Worm (Caenorhabditis elegans) whole organism, L2 larva: Measurements from ENCODE around the gene E02H9.13.

Experiments used
- C34F6.9 ChIP-seq: fragments of 150-350 bp; optimal IDR thresholded peaks from 2 replicates; lab custom pipeline; 2014; ENCODE audit warnings: missing biosample characterization, missing genetic modification characterization
- F13H6.1 ChIP-seq: sonication (generic microtip); optimal IDR thresholded peaks from 2 replicates; lab custom pipeline; 2016; ENCODE audit warnings: missing genetic modification characterization, missing compliant biosample characterization
- R02D3.7 ChIP-seq: fragments of 150-350 bp; optimal IDR thresholded peaks from 2 replicates; lab custom pipeline; 2014; ENCODE audit warnings: missing biosample characterization, missing genetic modification characterization
- ZK546.5 ChIP-seq: sonication (generic microtip); optimal IDR thresholded peaks from 2 replicates; lab custom pipeline; 2017; ENCODE audit warnings: missing biosample characterization, missing genetic modification characterization
- aly-2 ChIP-seq: fragments of 150-350 bp; optimal IDR thresholded peaks from 2 replicates; lab custom pipeline; 2014; ENCODE audit warnings: missing biosample characterization, missing genetic modification characterization
- ama-1 ChIP-seq: fragments of 150-350 bp; optimal IDR thresholded peaks from 2 replicates; lab custom pipeline; 2018; ENCODE audit warnings: inconsistent platforms
- blmp-1 ChIP-seq: sonication (generic microtip); optimal IDR thresholded peaks from 2 replicates; lab custom pipeline; 2017; ENCODE audit warnings: missing genetic modification characterization, mild to moderate bottlenecking, missing compliant biosample characterization, antibody characterized with exemption, moderate library complexity; ENCODE audit not compliant: insufficient read depth
- ceh-82 ChIP-seq: fragments of 150-350 bp; optimal IDR thresholded peaks from 2 replicates; lab custom pipeline; 2014; ENCODE audit warnings: missing biosample characterization, missing genetic modification characterization
- crh-2 ChIP-seq: sonication (generic microtip); optimal IDR thresholded peaks from 2 replicates; lab custom pipeline; 2017; ENCODE audit warnings: missing biosample characterization, missing genetic modification characterization
- dmd-4 ChIP-seq: sonication (generic microtip); optimal IDR thresholded peaks from 2 replicates; lab custom pipeline; 2017; ENCODE audit warnings: missing biosample characterization, missing genetic modification characterization
- egl-27 ChIP-seq: sonication (generic microtip); optimal IDR thresholded peaks from 3 replicates; lab custom pipeline; 2017; ENCODE audit warnings: missing biosample characterization, missing genetic modification reagents, missing genetic modification characterization
- elt-1 ChIP-seq: fragments of 150-350 bp; optimal IDR thresholded peaks from 2 replicates; lab custom pipeline; 2014; ENCODE audit warnings: missing biosample characterization, missing genetic modification characterization
- elt-3 ChIP-seq: sonication (generic microtip); optimal IDR thresholded peaks from 2 replicates; lab custom pipeline; 2017; ENCODE audit warnings: missing biosample characterization, missing genetic modification characterization
- fos-1 ChIP-seq: fragments of 150-350 bp; optimal IDR thresholded peaks from 2 replicates; lab custom pipeline; 2014; ENCODE audit warnings: missing biosample characterization, missing genetic modification characterization
- gmeb-1 ChIP-seq: fragments of 150-350 bp; optimal IDR thresholded peaks from 2 replicates; lab custom pipeline; 2014; ENCODE audit warnings: missing biosample characterization, missing genetic modification characterization
- lin-11 ChIP-seq: fragments of 150-350 bp; sonication (generic microtip); optimal IDR thresholded peaks from 2 replicates; lab custom pipeline; 2014; ENCODE audit warnings: missing biosample characterization, missing genetic modification characterization, inconsistent platforms, mixed read lengths
- lin-13 ChIP-seq: fragments of 150-350 bp; optimal IDR thresholded peaks from 2 replicates; lab custom pipeline; 2014; ENCODE audit warnings: missing biosample characterization, missing genetic modification reagents, missing genetic modification characterization
- lsy-2 ChIP-seq, 2 experiments: fragments of 150-350 bp in 1 of 2; sonication (generic microtip) in 1 of 2; optimal IDR thresholded peaks; 2 replicates each; lab custom pipeline; 2014 to 2017; ENCODE audit warnings: missing biosample characterization in 2 of 2, missing genetic modification characterization in 2 of 2
- nhr-10 ChIP-seq: sonication (generic microtip); optimal IDR thresholded peaks from 2 replicates; lab custom pipeline; 2017; ENCODE audit warnings: missing biosample characterization, missing genetic modification characterization
- nhr-11 ChIP-seq: fragments of 150-350 bp; optimal IDR thresholded peaks from 2 replicates; lab custom pipeline; 2014; ENCODE audit warnings: missing biosample characterization, missing genetic modification characterization
- nhr-12 ChIP-seq: fragments of 150-350 bp; optimal IDR thresholded peaks from 2 replicates; lab custom pipeline; 2014; ENCODE audit warnings: missing biosample characterization, missing genetic modification characterization
- nhr-129 ChIP-seq: fragments of 150-350 bp; optimal IDR thresholded peaks from 2 replicates; lab custom pipeline; 2014; ENCODE audit warnings: missing biosample characterization, missing genetic modification characterization
- nhr-21 ChIP-seq: fragments of 150-350 bp; optimal IDR thresholded peaks from 2 replicates; lab custom pipeline; 2014; ENCODE audit warnings: missing biosample characterization, missing genetic modification characterization
- nhr-237 ChIP-seq: fragments of 150-350 bp; optimal IDR thresholded peaks from 2 replicates; lab custom pipeline; 2014; ENCODE audit warnings: missing biosample characterization, missing genetic modification characterization
- nhr-25 ChIP-seq: fragments of 150-350 bp; sonication (generic microtip); optimal IDR thresholded peaks from 3 replicates; lab custom pipeline; 2014; ENCODE audit warnings: missing biosample characterization, missing genetic modification characterization
- nhr-77 ChIP-seq: fragments of 150-350 bp; optimal IDR thresholded peaks from 2 replicates; lab custom pipeline; 2014; ENCODE audit warnings: missing biosample characterization, missing genetic modification characterization
- peb-1 ChIP-seq: fragments of 150-350 bp; optimal IDR thresholded peaks from 2 replicates; lab custom pipeline; 2014; ENCODE audit warnings: missing biosample characterization, missing genetic modification characterization
- sem-4 ChIP-seq: fragments of 150-350 bp; optimal IDR thresholded peaks from 2 replicates; lab custom pipeline; 2014; ENCODE audit warnings: missing biosample characterization, missing genetic modification reagents, missing genetic modification characterization
- skn-1 ChIP-seq: sonication (generic microtip); optimal IDR thresholded peaks from 2 replicates; lab custom pipeline; 2017; ENCODE audit warnings: missing biosample characterization, missing genetic modification characterization
- sma-9 ChIP-seq, 2 experiments: fragments of 150-350 bp in 1 of 2; sonication (generic microtip) in 1 of 2; optimal IDR thresholded peaks; 2 replicates each; lab custom pipeline; 2014 to 2016; ENCODE audit warnings: missing genetic modification characterization in 2 of 2, mild to moderate bottlenecking in 1 of 2, missing biosample characterization in 1 of 2, missing compliant biosample characterization in 1 of 2, missing genetic modification reagents in 1 of 2, moderate library complexity in 1 of 2
- unc-39 ChIP-seq: fragments of 150-350 bp; optimal IDR thresholded peaks from 2 replicates; lab custom pipeline; 2014; ENCODE audit warnings: missing biosample characterization, missing genetic modification characterization
- unc-55 ChIP-seq: fragments of 150-350 bp; sonication (generic microtip); optimal IDR thresholded peaks from 3 replicates; lab custom pipeline; 2014; ENCODE audit warnings: missing biosample characterization, missing genetic modification reagents, missing genetic modification characterization
- unc-62 ChIP-seq: fragments of 150-350 bp; optimal IDR thresholded peaks from 2 replicates; lab custom pipeline; 2014; ENCODE audit warnings: missing biosample characterization, missing genetic modification reagents, missing genetic modification characterization
- zag-1 ChIP-seq: fragments of 150-350 bp; optimal IDR thresholded peaks from 2 replicates; lab custom pipeline; 2014; ENCODE audit warnings: missing biosample characterization, missing genetic modification characterization
- ztf-1 ChIP-seq: fragments of 200-800 bp; sonication (Bioruptor generic); conservative IDR thresholded peaks from 2 replicates; pipeline ENCODE4 v1.3.6; 2022; ENCODE audit warnings: missing genetic modification characterization, missing compliant biosample characterization
- ztf-11 ChIP-seq: sonication (generic microtip); optimal IDR thresholded peaks from 2 replicates; lab custom pipeline; 2017; ENCODE audit warnings: missing biosample characterization, missing genetic modification characterization
- ztf-4 ChIP-seq: fragments of 150-350 bp; optimal IDR thresholded peaks from 2 replicates; lab custom pipeline; 2014; ENCODE audit warnings: missing biosample characterization, missing genetic modification characterization

The E02H9.13 gene

ce11 chrIII:2438543-2438942 is at the start of gene E02H9.13:
Gene E02H9.13, minus strand, starts transcription at chrIII:2438741.
- no peak for TF ChIP-seq elt-1 (tag; lab: Kevin White, UChicago)
- peak; percentile 16 for TF ChIP-seq C34F6.9 (tag; lab: Kevin White, UChicago)
- no peak for TF ChIP-seq skn-1 (tag; lab: Kevin White, UChicago)
- peak; percentile 81 for TF ChIP-seq unc-55 (GFP tag; lab: Kevin White, UChicago)

ce11 chrIII:2487046-2487760 is 48.7 kb upstream of the E02H9.13 start, which contains the start of gene Y54F10AL.1:
Gene Y54F10AL.1, plus strand, starts transcription at chrIII:2487710.
- no peak for TF ChIP-seq fos-1 (tag; lab: Kevin White, UChicago)
- TF ChIP-seq R02D3.7 = no peak
- peak; percentile 38 for TF ChIP-seq unc-55 (GFP tag; lab: Kevin White, UChicago)
- peak; percentile 16 for TF ChIP-seq gmeb-1
- no peak for TF ChIP-seq ZK546.5 (tag; lab: Kevin White, UChicago)
- peak; percentile 25 for TF ChIP-seq C34F6.9 (tag; lab: Kevin White, UChicago)
- peak; percentile 19 to 58 for TF ChIP-seq lsy-2 (tag; optimal IDR thresholded peaks at IDR 0.05; lab: Kevin White, UChicago)
- peak; percentile 58 for TF ChIP-seq crh-2 (tag; lab: Kevin White, UChicago)
- TF ChIP-seq ceh-82 = no peak
- TF ChIP-seq nhr-129 (tag; lab: Kevin White, UChicago) = no peak
- TF ChIP-seq ama-1 (lab: Kevin White, UChicago) = peak; percentile 3
- TF ChIP-seq nhr-25 (tag; lab: Kevin White, UChicago) = peak; percentile 3

- TF ChIP-seq egl-27 (tag; lab: Kevin White, UChicago) (no peak), nhr-12 (tag; lab: Kevin White, UChicago) (no peak), F13H6.1 (no peak), ztf-4 (tag; lab: Kevin White, UChicago) (no peak), dmd-4 (no peak), nhr-237 (tag; lab: Kevin White, UChicago) (no peak)
Measured at ce11 chrIII:2482754-2483153, 44.2 kb upstream of the E02H9.13 start.

- TF ChIP-seq aly-2 (tag; lab: Kevin White, UChicago) (no peak), dmd-4 (no peak), lin-13 (GFP tag; lab: Kevin White, UChicago) (peak; percentile 68), unc-39 (tag; lab: Kevin White, UChicago) (no peak), lsy-2 (tag; optimal IDR thresholded peaks at IDR 0.05; lab: Kevin White, UChicago) (peak; percentile 31 to 68)
Measured at ce11 chrIII:2482171-2482570, 43.6 kb upstream of the E02H9.13 start.

- TF ChIP-seq lin-11 (tag; lab: Kevin White, UChicago) (no peak), sma-9 (GFP tag; optimal IDR thresholded peaks at IDR 0.05; lab: Kevin White, UChicago) (no peak), sma-9 (tag; optimal IDR thresholded peaks at IDR 0.05; lab: Kevin White, UChicago) (no peak), nhr-21 (tag; lab: Kevin White, UChicago) (no peak), C34F6.9 (tag; lab: Kevin White, UChicago) (no peak), peb-1 (tag; lab: Kevin White, UChicago) (no peak), sem-4 (no peak), R02D3.7 (no peak), ceh-82 (no peak), dmd-4 (no peak)
Measured at ce11 chrIII:2478605-2479004, 40.1 kb upstream of the E02H9.13 start.

- TF ChIP-seq ztf-1 (GFP tag; lab: Robert Waterston, UW) = no peak
- no peak for TF ChIP-seq unc-55 (GFP tag; lab: Kevin White, UChicago)
- TF ChIP-seq ama-1 (lab: Kevin White, UChicago) = no peak
- no peak for TF ChIP-seq unc-62
- TF ChIP-seq nhr-12 (tag; lab: Kevin White, UChicago) = no peak
- no peak for TF ChIP-seq R02D3.7
- no peak for TF ChIP-seq lin-13 (GFP tag; lab: Kevin White, UChicago)
- TF ChIP-seq ztf-11 (tag; lab: Kevin White, UChicago) = no peak
- no peak for TF ChIP-seq nhr-21 (tag; lab: Kevin White, UChicago)
- TF ChIP-seq dmd-4 = no peak
- no peak for TF ChIP-seq nhr-77 (tag; lab: Kevin White, UChicago)
- no peak for TF ChIP-seq nhr-11 (tag; lab: Kevin White, UChicago)
- TF ChIP-seq nhr-10 = no peak
- TF ChIP-seq elt-3 (tag; lab: Kevin White, UChicago) = no peak
- TF ChIP-seq zag-1 (tag; lab: Kevin White, UChicago) = no peak
- no peak for TF ChIP-seq blmp-1
Measured at ce11 chrIII:2477303-2477702, 38.8 kb upstream of the E02H9.13 start.
